Worm (Caenorhabditis elegans): ENCODE data around the gene F26A10.2.

- TF ChIP-seq nhr-11 (tag; optimal IDR thresholded peaks at IDR 0.05) (no peak), unc-62 (GFP tag; optimal IDR thresholded peaks at IDR 0.05) (no peak), snpc-4 (tag; optimal IDR thresholded peaks at IDR 0.05) (no peak), lin-39 (tag; optimal IDR thresholded peaks at IDR 0.05) (no peak), unc-55 (GFP tag; optimal IDR thresholded peaks at IDR 0.05) (no peak), ceh-82 (tag; optimal IDR thresholded peaks at IDR 0.05) (no peak), F13H6.1 (tag; optimal IDR thresholded peaks at IDR 0.05) (no peak), nhr-23 (tag; optimal IDR thresholded peaks at IDR 0.05) (no peak), C34F6.9 (tag; optimal IDR thresholded peaks at IDR 0.05) (no peak), ama-1 (optimal IDR thresholded peaks at IDR 0.05) (no peak), lsy-2 (tag; optimal IDR thresholded peaks at IDR 0.05) (no peak), lin-13 (GFP tag; optimal IDR thresholded peaks at IDR 0.05) (no peak), zag-1 (tag; optimal IDR thresholded peaks at IDR 0.05) (no peak), nhr-10 (tag; optimal IDR thresholded peaks at IDR 0.05) (no peak)
These were observed 6.4 kb downstream of the F26A10.2 start for ce11 chrX:7638790-7639189.
